Worm (Caenorhabditis elegans): ENCODE data around the gene srh-122.

Gene srh-122

DNA sequence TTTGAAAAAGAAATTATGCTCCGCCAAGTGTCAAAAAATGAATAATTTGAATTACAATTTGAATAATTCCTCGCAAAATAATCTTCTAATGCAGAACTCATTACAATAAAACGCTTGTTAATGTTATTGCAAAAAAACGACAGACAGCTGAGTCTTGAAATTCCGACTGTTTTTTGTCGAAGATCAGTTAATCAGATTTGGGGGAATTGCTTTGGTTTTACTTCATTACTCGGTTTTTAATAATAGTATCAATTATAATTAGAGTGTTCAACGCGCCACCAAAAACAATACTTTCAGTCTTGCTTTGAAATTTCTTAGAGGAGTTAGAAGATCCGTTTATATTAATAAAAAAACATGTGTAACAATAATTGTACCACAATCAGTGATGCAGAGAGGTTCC is at the start of gene srh-122:
TSS of gene srh-122 (minus strand) at position 101 of the 400 bp plus-strand sequence.
- no peak for TF ChIP-seq lin-40 (tag; optimal IDR thresholded peaks at IDR 0.05)
- TF ChIP-seq nfya-2 (GFP tag; IDR thresholded peaks at IDR 0.05): no peak
- no peak for TF ChIP-seq mxl-1 (tag; optimal IDR thresholded peaks at IDR 0.05)
- no peak for TF ChIP-seq B0019.2 (GFP tag; conservative IDR thresholded peaks at IDR 0.05)
- no peak for TF ChIP-seq C17E4.6 (GFP tag; IDR thresholded peaks at IDR 0.05)
- no peak for TF ChIP-seq aptf-2 (GFP tag; conservative IDR thresholded peaks at IDR 0.05)
- TF ChIP-seq hmg-1.2 (GFP tag; IDR thresholded peaks at IDR 0.05): no peak
- TF ChIP-seq snpc-1.3 (tag; optimal IDR thresholded peaks at IDR 0.05; ENCODE audit: insufficient read depth): no peak
- TF ChIP-seq xnd-1 (tag; optimal IDR thresholded peaks at IDR 0.05): no peak
- no peak for TF ChIP-seq ztf-25 (GFP tag; IDR thresholded peaks at IDR 0.05)

DNA sequence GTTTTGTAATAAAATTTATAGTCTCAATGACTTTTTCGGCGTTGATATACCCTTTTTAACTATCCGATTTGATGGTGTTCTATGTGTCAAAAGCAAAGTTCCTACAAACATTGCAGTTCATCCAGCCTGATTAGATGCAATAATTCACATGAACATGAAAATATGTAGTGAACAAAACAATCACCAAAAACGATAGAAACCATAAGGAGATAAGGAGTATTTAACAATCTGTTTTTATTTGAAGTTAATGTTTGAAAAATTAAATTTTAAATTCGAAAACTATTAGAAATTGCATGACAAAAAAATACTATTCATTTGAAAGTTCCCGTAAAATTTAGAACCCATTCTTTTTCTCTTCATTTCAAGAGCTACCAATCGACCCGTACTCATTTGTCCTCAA is 49.1 kb upstream of the srh-122 start, which contains the start of gene fbxa-209:
TSS of gene fbxa-209 (minus strand) at position 101 of the 400 bp plus-strand sequence.
- TF ChIP-seq nfyb-1 (GFP tag; IDR thresholded peaks at IDR 0.05) (no peak), tbx-9 (tag; optimal IDR thresholded peaks at IDR 0.05; ENCODE audit: borderline replicate concordance) (no peak), aptf-3 (GFP tag; IDR thresholded peaks at IDR 0.05) (no peak), chd-7 (tag; optimal IDR thresholded peaks at IDR 0.05) (no peak), sdz-38 (tag; optimal IDR thresholded peaks at IDR 0.05) (no peak), D2030.7 (GFP tag; IDR thresholded peaks at IDR 0.05) (no peak), B0261.1 (tag; optimal IDR thresholded peaks at IDR 0.05) (no peak), akir-1 (GFP tag; optimal IDR thresholded peaks at IDR 0.05) (no peak), ets-4 (GFP tag; optimal IDR thresholded peaks at IDR 0.05) (no peak), hrde-1 (tag; optimal IDR thresholded peaks at IDR 0.05; ENCODE audit: borderline replicate concordance) (no peak), ZK185.1 (tag; optimal IDR thresholded peaks at IDR 0.05; ENCODE audit: poor library complexity, severe bottlenecking) (no peak), dpff-1 (tag; optimal IDR thresholded peaks at IDR 0.05) (no peak), fkh-3 (tag; optimal IDR thresholded peaks at IDR 0.05) (no peak), ztf-28 (GFP tag; IDR thresholded peaks at IDR 0.05) (no peak), mxl-1 (tag; optimal IDR thresholded peaks at IDR 0.05) (no peak)

DNA sequence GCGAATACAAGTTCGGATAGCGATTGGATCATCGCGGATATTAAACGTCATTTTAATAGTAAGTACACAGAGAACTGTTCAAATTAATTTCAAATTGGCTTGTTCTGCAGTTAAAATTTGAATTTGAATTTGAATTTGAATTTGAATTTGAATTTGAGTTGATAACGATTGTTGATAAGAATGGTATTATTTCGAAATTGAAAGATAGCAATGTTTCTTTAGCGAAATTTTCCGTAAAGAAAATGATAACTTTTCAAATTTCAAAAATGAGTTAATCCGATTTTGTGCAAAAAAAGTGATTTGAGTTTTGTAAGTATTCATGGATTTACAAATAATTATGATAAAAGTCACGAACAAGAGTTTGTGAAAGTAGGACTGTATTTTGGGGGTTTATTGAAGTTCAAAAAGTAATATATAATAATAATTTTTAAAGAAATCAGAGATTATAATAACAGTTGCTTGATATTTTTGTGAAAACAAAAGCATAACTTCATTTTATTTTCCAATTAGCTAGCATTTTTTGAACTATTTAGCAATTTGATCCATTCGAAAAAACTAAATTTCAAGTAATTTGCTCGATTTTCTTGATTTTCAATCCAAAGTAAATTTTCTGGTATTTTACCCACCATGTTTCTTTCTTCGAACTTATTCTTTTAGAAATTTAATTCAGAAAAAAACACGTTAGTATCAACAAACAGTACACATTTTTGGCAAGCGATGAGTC is 47.7 kb upstream of the srh-122 start, which contains the start of gene Y36E3A.2:
TSS of gene Y36E3A.2 (plus strand) at position 674 of the 724 bp plus-strand sequence.
- peak; percentile 9 for TF ChIP-seq nhr-80 (tag; optimal IDR thresholded peaks at IDR 0.05)
- TF ChIP-seq lsy-27 (tag; optimal IDR thresholded peaks at IDR 0.05; ENCODE audit: borderline replicate concordance, insufficient read depth): no peak

DNA sequence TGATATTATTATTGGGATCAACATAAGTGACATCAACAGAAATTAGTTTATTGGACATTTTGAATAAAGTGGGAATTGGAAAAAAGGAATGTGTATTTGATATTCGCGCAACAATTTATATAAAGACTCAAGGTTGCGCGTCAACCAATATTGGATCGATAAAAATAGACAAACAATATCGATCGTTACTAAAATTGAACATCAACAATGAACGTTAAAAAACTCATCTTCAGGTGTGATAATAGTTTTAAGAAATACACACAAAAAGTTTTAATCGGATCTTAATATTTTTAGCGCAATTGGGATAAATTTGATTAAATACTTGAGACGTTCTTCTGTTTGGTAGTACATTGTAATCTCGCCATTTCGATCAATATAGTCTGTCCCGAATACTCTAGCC is 45.8 kb upstream of the srh-122 start, which contains the start of gene fbxa-104:
TSS of gene fbxa-104 (minus strand) at position 83 of the 400 bp plus-strand sequence.
- TF ChIP-seq rec-8 (tag; optimal IDR thresholded peaks at IDR 0.05) (no peak), cebp-1 (GFP tag; IDR thresholded peaks at IDR 0.05) (no peak), cebp-1 (tag; optimal IDR thresholded peaks at IDR 0.05) (no peak), lir-1 (GFP tag; conservative IDR thresholded peaks at IDR 0.05) (no peak), Y67H2A.10 (GFP tag; conservative IDR thresholded peaks at IDR 0.05) (no peak), B0336.3 (GFP tag; IDR thresholded peaks at IDR 0.05) (no peak), xnd-1 (tag; optimal IDR thresholded peaks at IDR 0.05) (no peak), T07F8.4 (tag; optimal IDR thresholded peaks at IDR 0.05) (no peak), tlf-1 (GFP tag; optimal IDR thresholded peaks at IDR 0.05) (no peak), sea-2 (GFP tag; IDR thresholded peaks at IDR 0.05) (no peak), nhr-27 (tag; optimal IDR thresholded peaks at IDR 0.05) (no peak), mes-4 (tag; optimal IDR thresholded peaks at IDR 0.05) (no peak), lsy-27 (tag; optimal IDR thresholded peaks at IDR 0.05; ENCODE audit: borderline replicate concordance, insufficient read depth) (no peak), T26A5.8 (tag; optimal IDR thresholded peaks at IDR 0.05) (no peak), sdz-38 (tag; optimal IDR thresholded peaks at IDR 0.05) (no peak)

Data from whole organism, young adult.